Fruit fly (Drosophila melanogaster) whole organism, embryonic: ENCODE results near the gene CG42759.
A peak's percentile ranks its signal among the peaks of the same experiment; 100 is the strongest.

Experiments used
- Adf1 ChIP-seq: fragments of 200-800 bp; sonication (Bioruptor generic); IDR thresholded peaks from 2 replicates; pipeline ENCODE4 v1.3.6; 2022; ENCODE audit warnings: missing biosample characterization, missing genetic modification characterization
- Antp ChIP-seq: fragments of 200-800 bp; sonication (Bioruptor generic); optimal IDR thresholded peaks from 3 replicates; lab custom pipeline; 2016; ENCODE audit warnings: missing biosample characterization, missing genetic modification characterization
- CG10431 ChIP-seq: fragments of 200-800 bp; sonication (Bioruptor generic); optimal IDR thresholded peaks from 3 replicates; lab custom pipeline; 2018; ENCODE audit warnings: missing biosample characterization, mild to moderate bottlenecking, missing genetic modification characterization
- CG13296 ChIP-seq: fragments of 200-800 bp; sonication (Bioruptor generic); optimal IDR thresholded peaks from 3 replicates; lab custom pipeline; 2018; ENCODE audit warnings: missing biosample characterization, mild to moderate bottlenecking, missing genetic modification characterization
- CG14710 ChIP-seq: fragments of 200-800 bp; sonication (Bioruptor generic); optimal IDR thresholded peaks from 3 replicates; lab custom pipeline; 2019; ENCODE audit warnings: missing biosample characterization, mild to moderate bottlenecking, missing genetic modification characterization, moderate library complexity
- CG15011 ChIP-seq: fragments of 200-800 bp; sonication (Bioruptor generic); optimal IDR thresholded peaks from 3 replicates; lab custom pipeline; 2018; ENCODE audit warnings: missing biosample characterization, mild to moderate bottlenecking, missing genetic modification characterization
- CG1529 ChIP-seq: fragments of 200-800 bp; sonication (Bioruptor generic); optimal IDR thresholded peaks from 3 replicates; lab custom pipeline; 2018; ENCODE audit warnings: missing biosample characterization, missing genetic modification characterization
- CG15479 ChIP-seq: fragments of 200-800 bp; sonication (Bioruptor generic); optimal IDR thresholded peaks from 3 replicates; lab custom pipeline; 2019; ENCODE audit warnings: missing biosample characterization, mild to moderate bottlenecking, missing genetic modification characterization, moderate library complexity
- CG2199 ChIP-seq: fragments of 200-800 bp; sonication (Bioruptor generic); IDR thresholded peaks from 3 replicates; pipeline ENCODE4 v1.3.6; 2022; ENCODE audit warnings: missing biosample characterization, missing genetic modification characterization
- CG2875 ChIP-seq: fragments of 200-800 bp; sonication (Bioruptor generic); optimal IDR thresholded peaks from 2 replicates; lab custom pipeline; 2017; ENCODE audit warnings: missing biosample characterization, mild to moderate bottlenecking, missing genetic modification characterization, missing genetic modification reagents
- CG30020 ChIP-seq: fragments of 200-800 bp; optimal IDR thresholded peaks from 2 replicates; lab custom pipeline; 2019; ENCODE audit warnings: missing biosample characterization, mild to moderate bottlenecking, missing genetic modification characterization, moderate library complexity
- CG31441 ChIP-seq: fragments of 200-800 bp; sonication (Bioruptor generic); IDR thresholded peaks from 2 replicates; pipeline ENCODE4 v1.3.6; 2022; ENCODE audit warnings: missing biosample characterization, missing genetic modification characterization
- CG33213 ChIP-seq: fragments of 200-800 bp; sonication (Bioruptor generic); optimal IDR thresholded peaks from 3 replicates; lab custom pipeline; 2016; ENCODE audit warnings: missing biosample characterization, missing genetic modification characterization
- CG3407 ChIP-seq: fragments of 200-800 bp; sonication (Bioruptor generic); optimal IDR thresholded peaks from 2 replicates; lab custom pipeline; 2018; ENCODE audit warnings: missing biosample characterization, mild to moderate bottlenecking, missing genetic modification characterization
- CG7745 ChIP-seq: fragments of 200-800 bp; sonication (Bioruptor generic); optimal IDR thresholded peaks from 2 replicates; lab custom pipeline; 2018; ENCODE audit warnings: missing biosample characterization, mild to moderate bottlenecking, missing genetic modification characterization, moderate library complexity
- CG7839 ChIP-seq: fragments of 200-800 bp; sonication (Bioruptor generic); optimal IDR thresholded peaks from 3 replicates; lab custom pipeline; 2018; ENCODE audit warnings: missing biosample characterization, mild to moderate bottlenecking, missing genetic modification characterization, moderate library complexity
- CG8290 ChIP-seq, 3 experiments: fragments of 200-800 bp; sonication (Bioruptor generic); optimal IDR thresholded peaks; 2 replicates each; lab custom pipeline; 2016 to 2019; ENCODE audit warnings: missing biosample characterization in 3 of 3, missing genetic modification characterization in 3 of 3, mild to moderate bottlenecking in 2 of 3, moderate library complexity in 1 of 3
- CG9437 ChIP-seq: fragments of 200-800 bp; sonication (Bioruptor generic); optimal IDR thresholded peaks from 2 replicates; lab custom pipeline; 2018; ENCODE audit warnings: missing biosample characterization, mild to moderate bottlenecking, missing genetic modification characterization
- Dip2 ChIP-seq: fragments of 200-800 bp; sonication (Bioruptor generic); IDR thresholded peaks from 2 replicates; pipeline ENCODE4 v1.3.6; 2022; ENCODE audit warnings: missing biosample characterization, missing genetic modification characterization
- Eip74EF ChIP-seq, 2 experiments: fragments of 200-800 bp in 1 of 2; fragments of >200 bp in 1 of 2; sonication (Bioruptor generic) in 1 of 2; optimal IDR thresholded peaks; 2 replicates each; lab custom pipeline; 2017 to 2019; ENCODE audit warnings: missing biosample characterization in 2 of 2, missing genetic modification characterization in 2 of 2, mild to moderate bottlenecking in 1 of 2, moderate library complexity in 1 of 2
- Hr39 ChIP-seq: fragments of >200 bp; optimal IDR thresholded peaks from 2 replicates; lab custom pipeline; 2017
- Hsf ChIP-seq: fragments of 200-800 bp; sonication (Bioruptor generic); optimal IDR thresholded peaks from 3 replicates; lab custom pipeline; 2016; ENCODE audit warnings: missing biosample characterization, missing genetic modification characterization
- Jarid2 ChIP-seq: fragments of 200-800 bp; sonication (Bioruptor generic); optimal IDR thresholded peaks from 3 replicates; lab custom pipeline; 2017; ENCODE audit warnings: mild to moderate bottlenecking, missing biosample characterization, missing genetic modification reagents, missing genetic modification characterization
- Lim3 ChIP-seq: fragments of 200-800 bp; sonication (Bioruptor generic); IDR thresholded peaks from 2 replicates; pipeline ENCODE4 v1.3.6; 2022; ENCODE audit warnings: missing biosample characterization, missing genetic modification characterization
- Mes4 ChIP-seq: fragments of 200-800 bp; sonication (Bioruptor generic); optimal IDR thresholded peaks from 2 replicates; lab custom pipeline; 2016; ENCODE audit warnings: missing biosample characterization, missing genetic modification characterization
- NC2α ChIP-seq: fragments of 200-800 bp; sonication (Bioruptor generic); optimal IDR thresholded peaks from 2 replicates; lab custom pipeline; 2016; ENCODE audit warnings: missing biosample characterization, missing genetic modification characterization
- Nf-YA ChIP-seq: fragments of 200-800 bp; sonication (Bioruptor generic); IDR thresholded peaks from 2 replicates; pipeline ENCODE4 v1.3.6; 2022; ENCODE audit warnings: missing biosample characterization, missing genetic modification characterization
- Tbp ChIP-seq: fragments of >200 bp; optimal IDR thresholded peaks from 2 replicates; lab custom pipeline; 2018; ENCODE audit warnings: missing biosample characterization, missing genetic modification characterization
- Vsx1 ChIP-seq: fragments of 200-800 bp; sonication (Bioruptor generic); optimal IDR thresholded peaks from 2 replicates; lab custom pipeline; 2017; ENCODE audit warnings: missing biosample characterization, mild to moderate bottlenecking, missing genetic modification characterization, missing genetic modification reagents
- YL-1 ChIP-seq: fragments of 200-800 bp; sonication (Bioruptor generic); optimal IDR thresholded peaks from 3 replicates; lab custom pipeline; 2017; ENCODE audit warnings: missing biosample characterization, mild to moderate bottlenecking, missing genetic modification characterization
- ap ChIP-seq: fragments of 200-800 bp; sonication (Bioruptor generic); IDR thresholded peaks from 2 replicates; pipeline ENCODE4 v1.3.6; 2022; ENCODE audit warnings: missing biosample characterization, missing genetic modification characterization
- chif ChIP-seq, 2 experiments: fragments of 200-800 bp; sonication (Bioruptor generic); optimal IDR thresholded peaks; 3 replicates each; lab custom pipeline; 2016; ENCODE audit warnings: missing biosample characterization in 2 of 2, missing genetic modification characterization in 2 of 2
- chn ChIP-seq: fragments of 200-800 bp; sonication (Bioruptor generic); optimal IDR thresholded peaks from 2 replicates; lab custom pipeline; 2016; ENCODE audit warnings: missing biosample characterization, missing genetic modification characterization
- emc ChIP-seq: fragments of 200-800 bp; sonication (Bioruptor generic); optimal IDR thresholded peaks from 2 replicates; lab custom pipeline; 2016; ENCODE audit warnings: missing biosample characterization, missing genetic modification characterization
- exex ChIP-seq: fragments of 200-800 bp; sonication (Bioruptor generic); optimal IDR thresholded peaks from 4 replicates; lab custom pipeline; 2018; ENCODE audit warnings: missing biosample characterization, mild to moderate bottlenecking, missing genetic modification characterization, moderate library complexity
- fd3F ChIP-seq: fragments of 200-800 bp; sonication (Bioruptor generic); optimal IDR thresholded peaks from 2 replicates; lab custom pipeline; 2018; ENCODE audit warnings: missing biosample characterization, mild to moderate bottlenecking, missing genetic modification characterization, moderate library complexity
- gfzf ChIP-seq: fragments of 200-800 bp; sonication (Bioruptor generic); optimal IDR thresholded peaks from 2 replicates; lab custom pipeline; 2016; ENCODE audit warnings: missing biosample characterization, mild to moderate bottlenecking, missing genetic modification characterization, moderate library complexity
- hkb ChIP-seq, 2 experiments: fragments of 200-800 bp in 1 of 2; fragments of >200 bp in 1 of 2; sonication (Bioruptor generic) in 1 of 2; IDR thresholded peaks in 1 of 2; optimal IDR thresholded peaks in 1 of 2; 2 replicates each; pipeline versions ENCODE4 v1.3.6 to Lab custom; 2017 to 2022; ENCODE audit warnings: missing biosample characterization in 1 of 2, missing genetic modification characterization in 1 of 2
- p53 ChIP-seq: fragments of 200-800 bp; sonication (Bioruptor generic); optimal IDR thresholded peaks from 2 replicates; lab custom pipeline; 2016; ENCODE audit warnings: missing biosample characterization, missing genetic modification characterization
- pho ChIP-seq: fragments of 200-800 bp; sonication (Bioruptor generic); optimal IDR thresholded peaks from 2 replicates; lab custom pipeline; 2016; ENCODE audit warnings: missing biosample characterization, missing genetic modification characterization
- pros ChIP-seq: fragments of 200-800 bp; sonication (Bioruptor generic); optimal IDR thresholded peaks from 3 replicates; lab custom pipeline; 2019; ENCODE audit warnings: missing biosample characterization, mild to moderate bottlenecking, missing genetic modification characterization, moderate library complexity
- slbo ChIP-seq: fragments of 200-800 bp; sonication (Bioruptor generic); IDR thresholded peaks from 2 replicates; pipeline ENCODE4 v1.3.6; 2022; ENCODE audit warnings: missing biosample characterization, missing genetic modification characterization
- sr ChIP-seq: fragments of 200-800 bp; sonication (Bioruptor generic); IDR thresholded peaks from 3 replicates; pipeline ENCODE4 v1.3.6; 2022; ENCODE audit warnings: missing biosample characterization, missing genetic modification characterization
- sug ChIP-seq: fragments of 200-800 bp; optimal IDR thresholded peaks from 2 replicates; lab custom pipeline; 2019; ENCODE audit warnings: missing biosample characterization, mild to moderate bottlenecking, missing genetic modification characterization, moderate library complexity
- trem ChIP-seq: fragments of 200-800 bp; optimal IDR thresholded peaks from 3 replicates; lab custom pipeline; 2019; ENCODE audit warnings: missing biosample characterization, mild to moderate bottlenecking, missing genetic modification characterization, moderate library complexity
- trh ChIP-seq: fragments of 200-800 bp; sonication (Bioruptor generic); optimal IDR thresholded peaks from 2 replicates; lab custom pipeline; 2016; ENCODE audit warnings: missing biosample characterization, missing genetic modification characterization
- tup ChIP-seq: fragments of 200-800 bp; sonication (Bioruptor generic); optimal IDR thresholded peaks from 2 replicates; lab custom pipeline; 2016; ENCODE audit warnings: missing biosample characterization, mild to moderate bottlenecking, missing genetic modification characterization, moderate library complexity
- usp ChIP-seq: fragments of >200 bp; optimal IDR thresholded peaks from 2 replicates; lab custom pipeline; 2017; ENCODE audit warnings: missing biosample characterization, missing genetic modification characterization
- z ChIP-seq: fragments of 200-800 bp; sonication (Bioruptor generic); IDR thresholded peaks from 3 replicates; pipeline ENCODE4 v1.3.6; 2022; ENCODE audit warnings: missing biosample characterization, missing genetic modification characterization
- zen ChIP-seq: fragments of 200-800 bp; sonication (Bioruptor generic); optimal IDR thresholded peaks from 3 replicates; lab custom pipeline; 2018; ENCODE audit warnings: missing biosample characterization, mild to moderate bottlenecking, missing genetic modification characterization, moderate library complexity

Gene CG42759

DNA sequence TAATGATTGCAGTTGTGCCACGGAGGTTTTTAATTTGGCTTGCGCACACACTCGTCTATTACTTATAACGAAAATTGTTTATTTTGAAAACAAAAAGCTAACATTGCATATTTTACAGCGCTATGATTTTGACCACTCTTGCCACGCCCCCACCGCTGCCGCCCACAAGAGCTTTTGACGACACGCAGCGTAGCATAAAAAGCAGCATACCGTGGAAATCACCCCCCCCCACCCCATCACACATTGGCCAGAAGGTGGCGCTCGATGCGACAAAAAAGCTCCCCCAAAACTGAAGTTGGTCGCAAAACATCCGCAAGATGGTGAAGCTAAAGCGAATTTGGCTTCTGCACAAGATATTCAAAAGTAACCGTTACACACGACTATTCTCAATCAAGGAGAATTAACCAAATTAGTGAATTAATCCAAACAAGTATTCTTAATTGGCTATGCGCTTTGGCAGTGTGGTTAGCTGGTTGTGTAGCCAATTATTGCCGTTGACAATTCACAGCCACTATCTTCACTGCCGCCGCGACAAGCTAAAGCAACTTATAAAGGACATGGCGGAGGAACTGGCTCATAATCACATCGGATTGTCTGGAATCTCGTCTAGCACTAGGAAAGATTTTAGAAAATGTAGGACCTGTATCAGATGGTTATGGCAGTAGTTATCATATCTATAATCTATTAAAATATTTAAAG lies 42.2 kb upstream of the CG42759 start (continued):
- no peak for TF ChIP-seq usp
- no peak for TF ChIP-seq z (GFP tag; lab: Robert Waterston, UW)
- TF ChIP-seq NC2α, result no peak
- no peak for TF ChIP-seq CG14710 (tag; lab: Kevin White, UChicago)
- no peak for TF ChIP-seq pros (GFP tag; lab: Kevin White, UChicago)
- TF ChIP-seq zen (tag; lab: Kevin White, UChicago), result no peak
- peak; percentile 22 for TF ChIP-seq hkb (optimal IDR thresholded peaks at IDR 0.05; lab: Kevin White, UChicago)
- TF ChIP-seq hkb (GFP tag; IDR thresholded peaks at IDR 0.05; lab: Robert Waterston, UW), result no peak; the same call in 1 of the 2 replicates
- peak; percentile 74 for TF ChIP-seq slbo
- TF ChIP-seq chif (GFP tag; optimal IDR thresholded peaks at IDR 0.05; lab: Kevin White, UChicago), result no peak
- TF ChIP-seq YL-1, result no peak
- TF ChIP-seq CG8290 (GFP tag; optimal IDR thresholded peaks at IDR 0.05; lab: Kevin White, UChicago), result no peak
- peak in 1 of 2 experiments; percentile 70 for TF ChIP-seq CG8290 (tag; optimal IDR thresholded peaks at IDR 0.05; lab: Kevin White, UChicago)
- no peak for TF ChIP-seq p53
- TF ChIP-seq CG7745 (tag; lab: Kevin White, UChicago), result no peak
- TF ChIP-seq Lim3 (GFP tag; lab: Robert Waterston, UW), result no peak
- TF ChIP-seq CG2199 (GFP tag; lab: Robert Waterston, UW), result peak; percentile 90; the same call in 2 of the 3 replicates
- no peak for TF ChIP-seq CG15011 (GFP tag; lab: Kevin White, UChicago)
- 0 out of 3 replicates have a peak, but pooled peaks have one; percentile 40 for TF ChIP-seq sr (GFP tag; lab: Robert Waterston, UW)
- TF ChIP-seq trh (GFP tag; lab: Kevin White, UChicago), result no peak
- TF ChIP-seq gfzf, result peak; percentile 14
- peak; percentile 64 for TF ChIP-seq Antp
- no peak for TF ChIP-seq Hr39
- no peak for TF ChIP-seq CG3407 (GFP tag; lab: Kevin White, UChicago)
- no peak for TF ChIP-seq Vsx1 (GFP tag; lab: Kevin White, UChicago)
- TF ChIP-seq Tbp (GFP tag; lab: Kevin White, UChicago), result no peak
- peak; percentile 32; the same call in 1 of the 2 replicates for TF ChIP-seq Adf1 (GFP tag; lab: Robert Waterston, UW)
- no peak for TF ChIP-seq ap (GFP tag; lab: Robert Waterston, UW)
- no peak for TF ChIP-seq trem
- TF ChIP-seq Dip2, result peak; percentile 52
- TF ChIP-seq pho, result no peak
- no peak for TF ChIP-seq CG10431
- no peak for TF ChIP-seq CG13296 (GFP tag; lab: Kevin White, UChicago)
- TF ChIP-seq CG1529 (GFP tag; lab: Kevin White, UChicago), result no peak
- no peak for TF ChIP-seq fd3F (GFP tag; lab: Kevin White, UChicago)
- no peak for TF ChIP-seq CG30020 (tag; lab: Kevin White, UChicago)
- no peak for TF ChIP-seq CG2875 (GFP tag; lab: Kevin White, UChicago)
- TF ChIP-seq Jarid2, result no peak
- TF ChIP-seq CG15479 (GFP tag; lab: Kevin White, UChicago), result no peak
- no peak for TF ChIP-seq Hsf (GFP tag; lab: Kevin White, UChicago)
- no peak for TF ChIP-seq Nf-YA (GFP tag; lab: Robert Waterston, UW)
- TF ChIP-seq Eip74EF (GFP tag; optimal IDR thresholded peaks at IDR 0.05; lab: Kevin White, UChicago), result no peak
- TF ChIP-seq exex (tag; lab: Kevin White, UChicago), result no peak
- TF ChIP-seq chn (GFP tag; lab: Kevin White, UChicago), result no peak
- no peak for TF ChIP-seq CG31441 (GFP tag; lab: Robert Waterston, UW)
- TF ChIP-seq emc (GFP tag; lab: Kevin White, UChicago), result no peak
- TF ChIP-seq CG9437 (GFP tag; lab: Kevin White, UChicago), result no peak
- TF ChIP-seq sug (tag; lab: Kevin White, UChicago), result peak; percentile 56
- no peak for TF ChIP-seq tup (GFP tag; lab: Kevin White, UChicago)
- TF ChIP-seq CG7839 (tag; lab: Kevin White, UChicago), result peak; percentile 45
- no peak for TF ChIP-seq CG33213
- no peak for TF ChIP-seq Mes4 (GFP tag; lab: Kevin White, UChicago)
